Worm (Caenorhabditis elegans): ENCODE measurements around the gene prk-2.

Gene prk-2

ce11 chrIII:3367772-3368171 lies 2.2 kb downstream of the prk-2 start:
- TF ChIP-seq elt-1 (tag; optimal IDR thresholded peaks at IDR 0.05; ENCODE audit: borderline replicate concordance, insufficient read depth) (no peak), ceh-39 (tag; optimal IDR thresholded peaks at IDR 0.05) (no peak)

ce11 chrIII:3360067-3360466 lies 9.9 kb downstream of the prk-2 start:
- no peak for TF ChIP-seq elt-1 (tag; optimal IDR thresholded peaks at IDR 0.05; ENCODE audit: borderline replicate concordance, insufficient read depth)
- no peak for TF ChIP-seq ham-2 (GFP tag; optimal IDR thresholded peaks at IDR 0.05)
- TF ChIP-seq lsy-2 (tag; optimal IDR thresholded peaks at IDR 0.05) = no peak
- TF ChIP-seq unc-120 (tag; optimal IDR thresholded peaks at IDR 0.05; ENCODE audit: poor library complexity, severe bottlenecking) = no peak
- no peak for TF ChIP-seq ces-1 (GFP tag; optimal IDR thresholded peaks at IDR 0.05)
- TF ChIP-seq mls-2 (tag; optimal IDR thresholded peaks at IDR 0.05) = no peak
- TF ChIP-seq nhr-76 (tag; optimal IDR thresholded peaks at IDR 0.05) = no peak
- TF ChIP-seq lin-13 (tag; optimal IDR thresholded peaks at IDR 0.05) = no peak
- no peak for TF ChIP-seq snpc-4 (tag; optimal IDR thresholded peaks at IDR 0.05)
- no peak for TF ChIP-seq hlh-1 (tag; optimal IDR thresholded peaks at IDR 0.05)
- TF ChIP-seq pha-4 (tag; optimal IDR thresholded peaks at IDR 0.05) = no peak
- TF ChIP-seq unc-62 (GFP tag; optimal IDR thresholded peaks at IDR 0.05) = no peak
- TF ChIP-seq nhr-28 (tag; optimal IDR thresholded peaks at IDR 0.05) = no peak
- TF ChIP-seq nhr-2 (tag; optimal IDR thresholded peaks at IDR 0.05) = no peak
- no peak for TF ChIP-seq flh-1 (GFP tag; optimal IDR thresholded peaks at IDR 0.05)
- TF ChIP-seq zip-8 (tag; optimal IDR thresholded peaks at IDR 0.05) = no peak
- no peak for TF ChIP-seq mab-5 (tag; optimal IDR thresholded peaks at IDR 0.05)
- TF ChIP-seq cnd-1 (tag; optimal IDR thresholded peaks at IDR 0.05) = no peak
- no peak for TF ChIP-seq drap-1 (GFP tag; optimal IDR thresholded peaks at IDR 0.05)
- TF ChIP-seq M03D4.4 (tag; optimal IDR thresholded peaks at IDR 0.05) = no peak

- no peak for TF ChIP-seq snpc-4 (tag; optimal IDR thresholded peaks at IDR 0.05)
- TF ChIP-seq mep-1 (tag; optimal IDR thresholded peaks at IDR 0.05) = no peak
- TF ChIP-seq elt-3 (tag; optimal IDR thresholded peaks at IDR 0.05) = peak; percentile 61
- no peak for TF ChIP-seq cnd-1 (tag; optimal IDR thresholded peaks at IDR 0.05)
These were observed 14.2 kb downstream of the prk-2 start for ce11 chrIII:3355791-3356190.

ce11 chrIII:3351672-3352071 lies 18.3 kb downstream of the prk-2 start:
- TF ChIP-seq snpc-4 (tag; optimal IDR thresholded peaks at IDR 0.05) (no peak), ham-2 (GFP tag; optimal IDR thresholded peaks at IDR 0.05) (no peak), pha-4 (tag; optimal IDR thresholded peaks at IDR 0.05) (no peak), lin-13 (tag; optimal IDR thresholded peaks at IDR 0.05) (no peak), drap-1 (GFP tag; optimal IDR thresholded peaks at IDR 0.05) (no peak), ceh-39 (tag; optimal IDR thresholded peaks at IDR 0.05) (no peak), mep-1 (tag; optimal IDR thresholded peaks at IDR 0.05) (no peak), nhr-28 (tag; optimal IDR thresholded peaks at IDR 0.05) (no peak), nhr-76 (tag; optimal IDR thresholded peaks at IDR 0.05) (no peak), lin-32 (GFP tag; optimal IDR thresholded peaks at IDR 0.05) (no peak), flh-1 (GFP tag; optimal IDR thresholded peaks at IDR 0.05) (no peak), unc-62 (GFP tag; optimal IDR thresholded peaks at IDR 0.05) (no peak), ceh-83 (GFP tag; optimal IDR thresholded peaks at IDR 0.05) (no peak)

- TF ChIP-seq M03D4.4 (tag; optimal IDR thresholded peaks at IDR 0.05) = no peak
- peak; percentile 90 for TF ChIP-seq zip-8 (tag; optimal IDR thresholded peaks at IDR 0.05)
These were observed 18.9 kb downstream of the prk-2 start for ce11 chrIII:3351091-3351490.

- no peak for TF ChIP-seq lsy-2 (tag; optimal IDR thresholded peaks at IDR 0.05)
- TF ChIP-seq ceh-39 (tag; optimal IDR thresholded peaks at IDR 0.05) = no peak
- no peak for TF ChIP-seq unc-120 (tag; optimal IDR thresholded peaks at IDR 0.05; ENCODE audit: poor library complexity, severe bottlenecking)
- TF ChIP-seq blmp-1 (tag; optimal IDR thresholded peaks at IDR 0.05) = no peak
- no peak for TF ChIP-seq sptf-1 (tag; optimal IDR thresholded peaks at IDR 0.05)
- TF ChIP-seq lin-32 (GFP tag; optimal IDR thresholded peaks at IDR 0.05) = no peak
- no peak for TF ChIP-seq mab-5 (tag; optimal IDR thresholded peaks at IDR 0.05)
- TF ChIP-seq nhr-12 (tag; optimal IDR thresholded peaks at IDR 0.05) = no peak
- no peak for TF ChIP-seq mls-2 (tag; optimal IDR thresholded peaks at IDR 0.05)
- no peak for TF ChIP-seq unc-39 (tag; optimal IDR thresholded peaks at IDR 0.05)
- TF ChIP-seq mep-1 (tag; optimal IDR thresholded peaks at IDR 0.05) = no peak
- no peak for TF ChIP-seq drap-1 (GFP tag; optimal IDR thresholded peaks at IDR 0.05)
- no peak for TF ChIP-seq M03D4.4 (tag; optimal IDR thresholded peaks at IDR 0.05)
- no peak for TF ChIP-seq sem-2 (GFP tag; optimal IDR thresholded peaks at IDR 0.05)
- no peak for TF ChIP-seq ceh-43 (GFP tag; optimal IDR thresholded peaks at IDR 0.05)
- TF ChIP-seq snpc-4 (tag; optimal IDR thresholded peaks at IDR 0.05) = no peak
- no peak for TF ChIP-seq ces-1 (GFP tag; optimal IDR thresholded peaks at IDR 0.05)
- TF ChIP-seq elt-1 (tag; optimal IDR thresholded peaks at IDR 0.05; ENCODE audit: borderline replicate concordance, insufficient read depth) = no peak
- no peak for TF ChIP-seq lin-13 (tag; optimal IDR thresholded peaks at IDR 0.05)
- TF ChIP-seq ztf-11 (tag; optimal IDR thresholded peaks at IDR 0.05) = no peak
These were observed 20.9 kb downstream of the prk-2 start for ce11 chrIII:3349061-3349460.

Measured in whole organism, mixed stage, embryonic.